Worm (Caenorhabditis elegans): Measurements from ENCODE around the gene szy-4.

The szy-4 gene

ce11 chrII:6250782-6251461 is 52.4 kb downstream of the szy-4 start, which contains the start of gene phb-2:
Gene phb-2 (plus strand): TSS chrII:6251411.
- peak; percentile 32 for TF ChIP-seq unc-62 (GFP tag; optimal IDR thresholded peaks at IDR 0.05)
- no peak for TF ChIP-seq nhr-28 (tag; optimal IDR thresholded peaks at IDR 0.05)
- no peak for TF ChIP-seq snpc-4 (tag; optimal IDR thresholded peaks at IDR 0.05)
- no peak for TF ChIP-seq elt-1 (tag; optimal IDR thresholded peaks at IDR 0.05; ENCODE audit: borderline replicate concordance, insufficient read depth)
- TF ChIP-seq nhr-12 (tag; optimal IDR thresholded peaks at IDR 0.05): no peak
- no peak for TF ChIP-seq zip-8 (tag; optimal IDR thresholded peaks at IDR 0.05)
- TF ChIP-seq ces-1 (GFP tag; optimal IDR thresholded peaks at IDR 0.05): peak; percentile 24
- TF ChIP-seq drap-1 (GFP tag; optimal IDR thresholded peaks at IDR 0.05): no peak
- no peak for TF ChIP-seq nhr-76 (tag; optimal IDR thresholded peaks at IDR 0.05)
- TF ChIP-seq lin-32 (GFP tag; optimal IDR thresholded peaks at IDR 0.05): no peak
- TF ChIP-seq unc-39 (tag; optimal IDR thresholded peaks at IDR 0.05): no peak
- no peak for TF ChIP-seq ceh-43 (GFP tag; optimal IDR thresholded peaks at IDR 0.05)
- no peak for TF ChIP-seq ztf-11 (tag; optimal IDR thresholded peaks at IDR 0.05)
- no peak for TF ChIP-seq mls-2 (tag; optimal IDR thresholded peaks at IDR 0.05)
- TF ChIP-seq ceh-83 (GFP tag; optimal IDR thresholded peaks at IDR 0.05): no peak
- TF ChIP-seq lin-13 (tag; optimal IDR thresholded peaks at IDR 0.05): no peak
- TF ChIP-seq flh-1 (GFP tag; optimal IDR thresholded peaks at IDR 0.05): no peak
- peak; percentile 81 for TF ChIP-seq nhr-237 (tag; optimal IDR thresholded peaks at IDR 0.05)
- TF ChIP-seq sem-2 (GFP tag; optimal IDR thresholded peaks at IDR 0.05): no peak
- TF ChIP-seq bed-3 (GFP tag; optimal IDR thresholded peaks at IDR 0.05): no peak
- peak; percentile 37 for TF ChIP-seq sptf-1 (tag; optimal IDR thresholded peaks at IDR 0.05)
- TF ChIP-seq elt-3 (tag; optimal IDR thresholded peaks at IDR 0.05): no peak
- TF ChIP-seq M03D4.4 (tag; optimal IDR thresholded peaks at IDR 0.05): no peak
- TF ChIP-seq ceh-39 (tag; optimal IDR thresholded peaks at IDR 0.05): peak; percentile 20
- peak; percentile 81 for TF ChIP-seq lsy-2 (tag; optimal IDR thresholded peaks at IDR 0.05)
- TF ChIP-seq pha-4 (tag; optimal IDR thresholded peaks at IDR 0.05): peak; percentile 92
- TF ChIP-seq hlh-1 (tag; optimal IDR thresholded peaks at IDR 0.05): peak; percentile 56
- TF ChIP-seq mep-1 (tag; optimal IDR thresholded peaks at IDR 0.05): peak; percentile 81
- TF ChIP-seq mab-5 (tag; optimal IDR thresholded peaks at IDR 0.05): no peak
- TF ChIP-seq unc-120 (tag; optimal IDR thresholded peaks at IDR 0.05; ENCODE audit: poor library complexity, severe bottlenecking): peak; percentile 60
- TF ChIP-seq nhr-2 (tag; optimal IDR thresholded peaks at IDR 0.05): peak; percentile 11
- TF ChIP-seq blmp-1 (tag; optimal IDR thresholded peaks at IDR 0.05): no peak
- TF ChIP-seq tbx-8 (GFP tag; optimal IDR thresholded peaks at IDR 0.05): no peak
- no peak for TF ChIP-seq ham-2 (GFP tag; optimal IDR thresholded peaks at IDR 0.05)
- TF ChIP-seq cnd-1 (tag; optimal IDR thresholded peaks at IDR 0.05): no peak

Data from whole organism, mixed stage, embryonic.